Worm (Caenorhabditis elegans) whole organism, dauer: ENCODE measurements around the gene nhr-158.

ENCODE experiments used
- unc-62 ChIP-seq: sonication (generic microtip); optimal IDR thresholded peaks from 2 replicates; lab custom pipeline; 2017; ENCODE audit warnings: missing biosample characterization, missing genetic modification reagents, missing genetic modification characterization

The nhr-158 gene

DNA sequence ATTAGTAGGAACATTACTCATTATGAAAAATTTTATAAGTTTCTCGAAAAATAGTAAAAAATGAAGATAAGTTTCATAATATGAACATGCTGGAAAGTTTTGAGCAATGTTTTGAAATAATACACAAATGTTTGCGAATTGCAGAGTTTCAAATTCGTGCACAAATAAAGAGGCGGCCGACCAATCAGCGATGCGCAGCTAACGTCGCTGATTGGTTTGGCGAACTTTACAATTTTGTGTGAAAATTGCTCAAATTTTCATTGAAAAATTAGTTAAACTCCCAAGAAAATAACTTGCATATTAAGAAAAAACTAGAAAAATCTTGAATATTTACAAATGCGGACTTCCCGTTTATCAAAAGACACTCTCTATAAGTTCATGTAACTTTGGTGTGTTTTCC, 41.3 kb downstream of the nhr-158 start:
- no peak for TF ChIP-seq unc-62 (GFP tag; lab: Kevin White, UChicago)

DNA sequence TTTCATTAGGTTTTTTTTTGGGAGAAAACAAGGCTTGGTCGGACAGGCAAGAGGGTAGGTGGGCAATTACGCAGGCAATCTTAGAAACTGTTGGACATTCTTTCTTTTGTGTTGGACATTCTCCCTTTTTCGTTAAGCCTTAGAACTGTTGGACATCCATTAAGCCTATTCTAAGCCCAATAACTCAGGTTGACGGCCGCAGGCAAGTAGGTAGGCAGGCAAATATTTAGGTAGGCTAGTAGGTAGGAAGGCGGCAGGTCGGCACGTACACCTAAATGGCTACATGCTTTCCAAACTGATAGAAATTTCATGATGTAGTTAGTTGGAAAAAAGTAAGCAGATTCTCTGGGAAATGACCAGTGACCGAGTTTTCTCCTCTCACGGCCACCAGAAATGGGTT, 41.8 kb downstream of the nhr-158 start:
- no peak for TF ChIP-seq unc-62 (GFP tag; lab: Kevin White, UChicago)

DNA sequence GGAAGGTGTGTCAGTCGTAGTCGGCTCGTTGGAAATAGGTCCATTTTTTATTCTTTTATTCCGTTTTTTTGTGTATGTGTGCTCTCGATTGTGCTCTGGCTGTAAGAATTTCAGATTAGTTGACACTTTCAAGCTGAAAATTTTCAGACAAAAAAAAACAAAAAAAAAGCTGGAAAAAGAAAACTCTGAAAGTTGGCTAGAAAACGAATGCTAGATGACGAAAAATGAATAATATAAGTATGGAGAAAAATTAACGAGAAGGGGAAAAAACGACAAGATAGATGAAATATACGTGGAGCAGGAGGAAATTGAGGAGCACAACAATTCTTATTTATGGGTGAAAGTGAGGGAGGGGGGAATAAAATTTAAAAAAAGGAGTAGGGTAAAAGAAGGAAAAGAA, 42.3 kb downstream of the nhr-158 start, which contains the start of gene H10D18.5:
Gene H10D18.5 (minus strand): TSS at position 101 of the 400 bp plus-strand sequence.
- TF ChIP-seq unc-62 (GFP tag; lab: Kevin White, UChicago), result no peak

DNA sequence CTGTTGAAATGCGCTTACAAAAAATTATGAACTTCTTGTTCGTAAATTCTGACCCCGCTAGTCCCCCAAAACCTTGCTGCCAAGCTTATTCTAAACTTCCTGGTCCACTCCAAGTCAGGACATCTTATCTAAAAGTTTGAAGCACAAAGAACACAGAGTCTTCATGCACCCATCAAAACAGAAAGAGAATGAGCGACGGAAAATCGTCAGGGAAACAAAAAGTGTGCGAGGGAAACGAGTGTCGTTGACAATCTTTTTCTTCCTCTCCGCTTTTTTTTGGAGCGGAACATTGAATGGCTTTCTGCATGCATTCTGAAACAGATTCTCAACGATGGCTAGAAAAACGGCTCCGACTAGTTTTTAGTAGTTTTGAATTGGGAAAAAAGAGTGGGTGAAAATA, 48.8 kb downstream of the nhr-158 start:
- TF ChIP-seq unc-62 (GFP tag; lab: Kevin White, UChicago), result no peak
